Worm (Caenorhabditis elegans) whole organism, L4/young adult: ENCODE data around the gene ztf-30.

ENCODE experiments used
- W03F9.2 ChIP-seq: fragments of 150-350 bp; optimal IDR thresholded peaks from 2 replicates; lab custom pipeline; 2014; ENCODE audit warnings: missing biosample characterization, missing genetic modification characterization
- him-1 ChIP-seq: sonication (generic microtip); optimal IDR thresholded peaks from 2 replicates; lab custom pipeline; 2016; ENCODE audit warnings: missing genotype, missing genetic modification reagents, missing genetic modification characterization, missing compliant biosample characterization

- no peak for TF ChIP-seq W03F9.2 (tag; lab: Kevin White, UChicago)
- TF ChIP-seq him-1 (tag; lab: Kevin White, UChicago): no peak
Observed at ce11 chrIII:8564372-8564771, 33.3 kb downstream of the ztf-30 start.
